Worm (Caenorhabditis elegans) whole organism, L2 larva: ENCODE results near the gene rep-1.

ENCODE experiments used
- blmp-1 ChIP-seq: sonication (generic microtip); optimal IDR thresholded peaks from 2 replicates; lab custom pipeline; 2017; ENCODE audit warnings: missing genetic modification characterization, mild to moderate bottlenecking, missing compliant biosample characterization, antibody characterized with exemption, moderate library complexity; ENCODE audit not compliant: insufficient read depth
- fos-1 ChIP-seq: fragments of 150-350 bp; optimal IDR thresholded peaks from 2 replicates; lab custom pipeline; 2014; ENCODE audit warnings: missing biosample characterization, missing genetic modification characterization
- lsy-2 ChIP-seq, 2 experiments: fragments of 150-350 bp in 1 of 2; sonication (generic microtip) in 1 of 2; optimal IDR thresholded peaks; 2 replicates each; lab custom pipeline; 2014 to 2017; ENCODE audit warnings: missing biosample characterization in 2 of 2, missing genetic modification characterization in 2 of 2
- peb-1 ChIP-seq: fragments of 150-350 bp; optimal IDR thresholded peaks from 2 replicates; lab custom pipeline; 2014; ENCODE audit warnings: missing biosample characterization, missing genetic modification characterization
- unc-62 ChIP-seq: fragments of 150-350 bp; optimal IDR thresholded peaks from 2 replicates; lab custom pipeline; 2014; ENCODE audit warnings: missing biosample characterization, missing genetic modification reagents, missing genetic modification characterization

DNA sequence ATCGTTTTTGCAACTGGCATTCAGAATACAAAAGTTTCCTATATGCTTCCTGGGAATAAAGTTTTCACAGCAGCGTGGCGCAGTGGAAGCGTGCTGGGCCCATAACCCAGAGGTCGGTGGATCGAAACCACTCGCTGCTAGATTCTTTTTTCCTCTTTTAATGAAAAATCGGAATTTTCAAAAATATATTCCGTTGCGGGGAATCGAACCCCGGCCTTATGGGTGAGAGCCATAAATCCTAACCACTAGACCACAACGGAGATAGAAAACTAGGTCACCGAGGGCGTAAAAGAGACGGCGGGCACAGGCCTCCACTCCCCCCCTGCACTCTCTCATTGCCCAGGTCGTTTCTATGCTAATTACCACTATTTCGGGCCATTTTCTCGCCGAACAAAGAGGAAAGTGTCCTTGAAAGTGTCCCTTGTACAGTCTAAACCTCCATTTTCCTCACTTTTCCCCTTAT lies 34.4 kb downstream of the rep-1 start, which contains the start of gene Y22D7AL.6:
- TF ChIP-seq blmp-1 (tag; lab: Kevin White, UChicago) (peak; percentile 21), peb-1 (tag; lab: Kevin White, UChicago) (no peak), unc-62 (no peak), lsy-2 (tag; optimal IDR thresholded peaks at IDR 0.05; lab: Kevin White, UChicago) (peak; percentile 24 to 47), fos-1 (tag; lab: Kevin White, UChicago) (no peak)
